Fruit fly (Drosophila melanogaster) whole organism, embryonic: ENCODE results near the gene RpS30.

Experiments
- ATbp ChIP-seq: fragments of 200-800 bp; sonication (Bioruptor generic); optimal IDR thresholded peaks from 2 replicates; lab custom pipeline; 2017; ENCODE audit warnings: missing biosample characterization, mild to moderate bottlenecking, missing genetic modification characterization, missing genetic modification reagents
- Blimp-1 ChIP-seq: fragments of 200-800 bp; sonication (Bioruptor generic); optimal IDR thresholded peaks from 3 replicates; lab custom pipeline; 2018; ENCODE audit warnings: missing biosample characterization, missing genetic modification characterization, mild to moderate bottlenecking, moderate library complexity, missing genetic modification reagents
- CG10366 ChIP-seq: fragments of 200-800 bp; sonication (Bioruptor generic); IDR thresholded peaks from 2 replicates; pipeline ENCODE4 v1.3.6; 2022; ENCODE audit warnings: missing biosample characterization, missing genetic modification characterization
- CG11504 ChIP-seq: fragments of 200-800 bp; sonication (Bioruptor generic); optimal IDR thresholded peaks from 3 replicates; lab custom pipeline; 2019; ENCODE audit warnings: missing biosample characterization, mild to moderate bottlenecking, missing genetic modification characterization, moderate library complexity
- CG11695 ChIP-seq: fragments of 200-800 bp; sonication (Bioruptor generic); IDR thresholded peaks from 3 replicates; pipeline ENCODE4 v1.3.6; 2022; ENCODE audit warnings: missing biosample characterization, missing genetic modification characterization
- CG12219 ChIP-seq: fragments of 200-800 bp; sonication (Bioruptor generic); optimal IDR thresholded peaks from 3 replicates; lab custom pipeline; 2018; ENCODE audit warnings: missing biosample characterization, mild to moderate bottlenecking, missing genetic modification characterization
- CG13123 ChIP-seq: fragments of 200-800 bp; sonication (Bioruptor generic); optimal IDR thresholded peaks from 2 replicates; lab custom pipeline; 2016; ENCODE audit warnings: missing biosample characterization, missing genetic modification characterization
- CG14860 ChIP-seq: fragments of 200-800 bp; sonication (Bioruptor generic); IDR thresholded peaks from 3 replicates; pipeline ENCODE4 v1.3.6; 2022; ENCODE audit warnings: missing biosample characterization, missing genetic modification characterization; ENCODE audit not compliant: partially characterized antibody
- CG15269 ChIP-seq: fragments of 200-800 bp; sonication (Bioruptor generic); optimal IDR thresholded peaks from 2 replicates; lab custom pipeline; 2018; ENCODE audit warnings: missing biosample characterization, mild to moderate bottlenecking, missing genetic modification characterization, moderate library complexity
- CG1602 ChIP-seq: fragments of 200-800 bp; sonication (Bioruptor generic); optimal IDR thresholded peaks from 3 replicates; lab custom pipeline; 2016; ENCODE audit warnings: missing biosample characterization, missing genetic modification characterization
- CG16815 ChIP-seq: fragments of 200-800 bp; sonication (Bioruptor generic); optimal IDR thresholded peaks from 3 replicates; lab custom pipeline; 2017; ENCODE audit warnings: missing biosample characterization, mild to moderate bottlenecking, missing genetic modification characterization
- CG17359 ChIP-seq: fragments of 200-800 bp; sonication (Bioruptor generic); optimal IDR thresholded peaks from 3 replicates; lab custom pipeline; 2018; ENCODE audit warnings: missing biosample characterization, mild to moderate bottlenecking, missing genetic modification characterization, moderate library complexity
- CG17385 ChIP-seq: fragments of 200-800 bp; sonication (Bioruptor generic); optimal IDR thresholded peaks from 3 replicates; lab custom pipeline; 2018; ENCODE audit warnings: missing biosample characterization, mild to moderate bottlenecking, missing genetic modification characterization
- CG2678 ChIP-seq: fragments of 200-800 bp; sonication (Bioruptor generic); optimal IDR thresholded peaks from 3 replicates; lab custom pipeline; 2019; ENCODE audit warnings: missing biosample characterization, mild to moderate bottlenecking, missing genetic modification characterization, moderate library complexity
- CG2712 ChIP-seq: fragments of 200-800 bp; optimal IDR thresholded peaks from 3 replicates; lab custom pipeline; 2019; ENCODE audit warnings: missing biosample characterization, mild to moderate bottlenecking, missing genetic modification characterization, moderate library complexity
- CG2889 ChIP-seq: fragments of 200-800 bp; sonication (Bioruptor generic); IDR thresholded peaks from 3 replicates; pipeline ENCODE4 v1.3.6; 2022; ENCODE audit warnings: missing biosample characterization, missing genetic modification characterization
- CG30020 ChIP-seq: fragments of 200-800 bp; optimal IDR thresholded peaks from 2 replicates; lab custom pipeline; 2019; ENCODE audit warnings: missing biosample characterization, mild to moderate bottlenecking, missing genetic modification characterization, moderate library complexity
- CG3163 ChIP-seq: fragments of 200-800 bp; sonication (Bioruptor generic); optimal IDR thresholded peaks from 3 replicates; lab custom pipeline; 2016; ENCODE audit warnings: missing biosample characterization, missing genetic modification characterization
- CG3726 ChIP-seq: fragments of 200-800 bp; sonication (Bioruptor generic); IDR thresholded peaks from 3 replicates; pipeline ENCODE4, ENCODE4 v1.3.6; 2022; ENCODE audit warnings: missing biosample characterization, missing genetic modification characterization
- CG6854 ChIP-seq: fragments of 200-800 bp; sonication (Bioruptor generic); optimal IDR thresholded peaks from 3 replicates; lab custom pipeline; 2017; ENCODE audit warnings: missing biosample characterization, mild to moderate bottlenecking, missing genetic modification characterization
- CG8089 ChIP-seq: fragments of 200-800 bp; sonication (Bioruptor generic); optimal IDR thresholded peaks from 3 replicates; lab custom pipeline; 2016; ENCODE audit warnings: missing biosample characterization, missing genetic modification characterization
- CG8944 ChIP-seq: fragments of 200-800 bp; sonication (Bioruptor generic); optimal IDR thresholded peaks from 3 replicates; lab custom pipeline; 2016; ENCODE audit warnings: missing biosample characterization, missing genetic modification characterization
- CG9609 ChIP-seq: fragments of 200-800 bp; sonication (Bioruptor generic); optimal IDR thresholded peaks from 3 replicates; lab custom pipeline; 2016; ENCODE audit warnings: missing biosample characterization, missing genetic modification characterization
- Chrac-16 ChIP-seq: fragments of 200-800 bp; sonication (Bioruptor generic); optimal IDR thresholded peaks from 3 replicates; lab custom pipeline; 2016; ENCODE audit warnings: missing biosample characterization, missing genetic modification characterization
- CrebB ChIP-seq: fragments of 200-800 bp; sonication (Bioruptor generic); optimal IDR thresholded peaks from 3 replicates; lab custom pipeline; 2018; ENCODE audit warnings: missing biosample characterization, mild to moderate bottlenecking, missing genetic modification characterization
- D19A ChIP-seq: fragments of 200-800 bp; optimal IDR thresholded peaks from 3 replicates; lab custom pipeline; 2019; ENCODE audit warnings: missing biosample characterization, mild to moderate bottlenecking, missing genetic modification characterization, moderate library complexity
- Drgx ChIP-seq: fragments of 200-800 bp; sonication (Bioruptor generic); IDR thresholded peaks from 2 replicates; pipeline ENCODE4 v1.3.6; 2022; ENCODE audit warnings: missing biosample characterization, missing genetic modification characterization
- HLH54F ChIP-seq: fragments of 200-800 bp; sonication (Bioruptor generic); optimal IDR thresholded peaks from 3 replicates; lab custom pipeline; 2016; ENCODE audit warnings: missing biosample characterization, missing genetic modification characterization
- HmgD ChIP-seq: fragments of 200-800 bp; sonication (Bioruptor generic); optimal IDR thresholded peaks from 3 replicates; lab custom pipeline; 2016; ENCODE audit warnings: missing biosample characterization, missing genetic modification characterization
- Myb ChIP-seq: fragments of 200-800 bp; sonication (Bioruptor generic); optimal IDR thresholded peaks from 2 replicates; lab custom pipeline; 2016; ENCODE audit warnings: missing biosample characterization, missing genetic modification characterization
- NfI ChIP-seq: fragments of 200-800 bp; sonication (Bioruptor generic); optimal IDR thresholded peaks from 3 replicates; lab custom pipeline; 2018; ENCODE audit warnings: missing biosample characterization, mild to moderate bottlenecking, missing genetic modification characterization, moderate library complexity
- Six4 ChIP-seq: fragments of 200-800 bp; sonication (Bioruptor generic); optimal IDR thresholded peaks from 2 replicates; lab custom pipeline; 2016; ENCODE audit warnings: missing biosample characterization, missing genetic modification characterization
- Trl ChIP-seq, 3 experiments: fragments of >200 bp in 2 of 3; fragments of 200-800 bp in 1 of 3; sonication (Bioruptor generic) in 1 of 3; optimal IDR thresholded peaks; 2 replicates in 1 of 3; 3 replicates in 2 of 3; lab custom pipeline; 2016 to 2017; ENCODE audit warnings: missing biosample characterization in 1 of 3, missing genetic modification characterization in 1 of 3
- bcd ChIP-seq: fragments of 200-800 bp; sonication (Bioruptor generic); optimal IDR thresholded peaks from 2 replicates; lab custom pipeline; 2017; ENCODE audit warnings: missing biosample characterization, mild to moderate bottlenecking, missing genetic modification characterization
- chn ChIP-seq: fragments of 200-800 bp; sonication (Bioruptor generic); optimal IDR thresholded peaks from 2 replicates; lab custom pipeline; 2016; ENCODE audit warnings: missing biosample characterization, missing genetic modification characterization
- dimm ChIP-seq: fragments of 200-800 bp; sonication (Bioruptor generic); IDR thresholded peaks from 2 replicates; pipeline ENCODE4 v1.3.6; 2022; ENCODE audit warnings: missing biosample characterization, missing genetic modification characterization
- fd102C ChIP-seq: fragments of 200-800 bp; sonication (Bioruptor generic); optimal IDR thresholded peaks from 2 replicates; lab custom pipeline; 2018; ENCODE audit warnings: missing biosample characterization, mild to moderate bottlenecking, missing genetic modification characterization, moderate library complexity
- hbn ChIP-seq: fragments of 200-800 bp; sonication (Bioruptor generic); IDR thresholded peaks from 2 replicates; pipeline ENCODE4 v1.3.6; 2022; ENCODE audit warnings: missing biosample characterization, missing genetic modification characterization; ENCODE audit not compliant: partially characterized antibody
- ind ChIP-seq: fragments of 200-800 bp; sonication (Bioruptor generic); optimal IDR thresholded peaks from 3 replicates; lab custom pipeline; 2016; ENCODE audit warnings: missing biosample characterization, missing genetic modification characterization
- p53 ChIP-seq: fragments of 200-800 bp; sonication (Bioruptor generic); optimal IDR thresholded peaks from 2 replicates; lab custom pipeline; 2016; ENCODE audit warnings: missing biosample characterization, missing genetic modification characterization
- prd ChIP-seq, 3 experiments: fragments of >200 bp in 2 of 3; fragments of 200-800 bp in 1 of 3; sonication (Bioruptor generic) in 1 of 3; optimal IDR thresholded peaks in 2 of 3; IDR thresholded peaks in 1 of 3; 2 replicates in 2 of 3; 3 replicates in 1 of 3; pipeline versions ENCODE4 v1.3.6 to Lab custom; 2017 to 2022; ENCODE audit warnings: missing biosample characterization in 1 of 3, missing genetic modification characterization in 1 of 3
- sens-2 ChIP-seq: fragments of 200-800 bp; sonication (Bioruptor generic); IDR thresholded peaks from 2 replicates; pipeline ENCODE4 v1.3.6; 2022; ENCODE audit warnings: missing biosample characterization, missing genetic modification characterization
- sima ChIP-seq: fragments of 200-800 bp; sonication (Bioruptor generic); optimal IDR thresholded peaks from 2 replicates; lab custom pipeline; 2016; ENCODE audit warnings: missing biosample characterization, missing genetic modification characterization
- slbo ChIP-seq: fragments of 200-800 bp; sonication (Bioruptor generic); IDR thresholded peaks from 2 replicates; pipeline ENCODE4 v1.3.6; 2022; ENCODE audit warnings: missing biosample characterization, missing genetic modification characterization
- sna ChIP-seq: fragments of 200-800 bp; sonication (Bioruptor generic); IDR thresholded peaks from 2 replicates; pipeline ENCODE4 v1.3.6; 2022; ENCODE audit warnings: missing biosample characterization, missing genetic modification characterization; ENCODE audit not compliant: partially characterized antibody
- ttk ChIP-seq: fragments of 200-800 bp; sonication (Bioruptor generic); IDR thresholded peaks from 2 replicates; pipeline ENCODE4 v2.1.2; 2022; ENCODE audit warnings: missing biosample characterization, missing genetic modification characterization
- unpg ChIP-seq: fragments of 200-800 bp; sonication (Bioruptor generic); optimal IDR thresholded peaks from 3 replicates; lab custom pipeline; 2018; ENCODE audit warnings: missing biosample characterization, mild to moderate bottlenecking, missing genetic modification characterization, moderate library complexity

The RpS30 gene

DNA sequence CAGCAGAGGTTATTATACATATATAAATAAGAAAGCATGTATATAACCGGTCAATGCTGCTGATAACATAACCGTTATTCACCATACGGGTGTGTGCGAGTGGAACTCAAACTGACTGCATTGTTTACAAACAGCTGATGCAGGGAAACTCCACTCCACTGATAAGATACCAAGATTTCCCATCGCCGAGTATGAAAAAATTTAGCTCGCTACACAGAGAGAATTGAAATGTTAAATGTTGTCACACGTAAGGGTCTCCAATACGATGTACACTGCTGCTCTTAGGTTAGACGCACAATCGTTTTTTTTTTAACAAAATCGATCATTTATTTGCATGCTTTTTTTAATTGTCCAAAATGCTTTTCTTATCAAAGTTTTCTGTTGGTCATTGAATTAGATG lies 16.7 kb upstream of the RpS30 start (continued):
- TF ChIP-seq fd102C (GFP tag; lab: Kevin White, UChicago) (no peak), CG15269 (peak; percentile 46), CG2712 (peak; percentile 35), Myb (GFP tag; lab: Kevin White, UChicago) (peak; percentile 2), prd (optimal IDR thresholded peaks at IDR 0.05; lab: Kevin White, UChicago) (no peak), prd (GFP tag; IDR thresholded peaks at IDR 0.05; lab: Robert Waterston, UW) (0 out of 3 replicates have a peak, but pooled peaks have one; percentile 23), CG2889 (GFP tag; lab: Robert Waterston, UW) (0 out of 3 replicates have a peak, but pooled peaks have one; percentile 17), CG8089 (GFP tag; lab: Kevin White, UChicago) (no peak), CG14860 (GFP tag; lab: Robert Waterston, UW) (no peak), slbo (GFP tag; lab: Robert Waterston, UW) (peak; percentile 62; the same call in 1 of the 2 replicates), Trl (optimal IDR thresholded peaks at IDR 0.05; lab: Kevin White, UChicago) (no peak), Trl (GFP tag; optimal IDR thresholded peaks at IDR 0.05; lab: Kevin White, UChicago) (peak; percentile 11), CG10366 (GFP tag; lab: Robert Waterston, UW) (peak; percentile 43), CG30020 (no peak), CG13123 (no peak), D19A (tag; lab: Kevin White, UChicago) (no peak), ttk (GFP tag; lab: Robert Waterston, UW) (no peak), ind (peak; percentile 46), sna (GFP tag; lab: Robert Waterston, UW) (no peak), dimm (0 out of 2 replicates have a peak, but pooled peaks have one; percentile 36), CG1602 (GFP tag; lab: Kevin White, UChicago) (peak; percentile 18), Chrac-16 (peak; percentile 10), CG17359 (peak; percentile 16), CG12219 (no peak), CG17385 (GFP tag; lab: Kevin White, UChicago) (peak; percentile 14), sens-2 (GFP tag; lab: Robert Waterston, UW) (0 out of 2 replicates have a peak, but pooled peaks have one; percentile 12), CG8944 (GFP tag; lab: Kevin White, UChicago) (peak; percentile 32), CG3726 (GFP tag; lab: Robert Waterston, UW) (no peak), CG2678 (peak; percentile 2), CG11504 (tag; lab: Kevin White, UChicago) (peak; percentile 48), unpg (GFP tag; lab: Kevin White, UChicago) (peak; percentile 33), CrebB (no peak), NfI (GFP tag; lab: Kevin White, UChicago) (peak; percentile 29), CG11695 (GFP tag; lab: Robert Waterston, UW) (0 out of 3 replicates have a peak, but pooled peaks have one; percentile 28), hbn (GFP tag; lab: Robert Waterston, UW) (no peak), CG3163 (GFP tag; lab: Kevin White, UChicago) (no peak), CG16815 (GFP tag; lab: Kevin White, UChicago) (no peak), ATbp (peak; percentile 10), bcd (no peak), sima (GFP tag; lab: Kevin White, UChicago) (no peak), CG9609 (peak; percentile 20), Six4 (GFP tag; lab: Kevin White, UChicago) (peak; percentile 20), Blimp-1 (GFP tag; lab: Kevin White, UChicago) (peak; percentile 32), p53 (GFP tag; lab: Kevin White, UChicago) (no peak), HmgD (GFP tag; lab: Kevin White, UChicago) (no peak), chn (GFP tag; lab: Kevin White, UChicago) (peak; percentile 22), CG6854 (peak; percentile 25), Drgx (GFP tag; lab: Robert Waterston, UW) (0 out of 2 replicates have a peak, but pooled peaks have one; percentile 37), HLH54F (GFP tag; lab: Kevin White, UChicago) (no peak)
